Worm (Caenorhabditis elegans) whole organism, L3 larva: ENCODE measurements around the gene fkh-4.

ENCODE experiments used
- nhr-12 ChIP-seq: fragments of 150-350 bp; optimal IDR thresholded peaks from 2 replicates; lab custom pipeline; 2014; ENCODE audit warnings: missing biosample characterization, missing genetic modification characterization
- nhr-28 ChIP-seq: fragments of 150-350 bp; optimal IDR thresholded peaks from 2 replicates; lab custom pipeline; 2014; ENCODE audit warnings: missing biosample characterization, missing genetic modification characterization

DNA sequence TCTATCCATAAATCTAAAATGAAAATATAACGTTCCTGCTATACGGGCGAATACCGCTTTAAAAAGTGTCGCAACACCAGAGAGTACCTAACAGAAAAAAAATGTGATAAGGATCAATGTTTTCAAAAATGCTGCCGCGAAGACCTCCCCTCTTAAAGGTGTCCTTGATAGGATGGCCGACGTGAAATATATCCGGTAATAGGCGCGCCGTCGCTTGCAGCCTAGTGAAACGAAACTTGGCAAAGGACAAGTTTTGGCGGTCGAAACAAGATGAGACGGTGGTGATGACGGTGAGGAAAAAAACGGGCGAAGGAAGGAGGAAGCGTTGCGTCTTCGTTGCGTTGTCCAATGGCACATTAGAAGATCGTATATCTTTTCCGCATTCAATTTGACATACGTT is 39.8 kb downstream of the fkh-4 start:
- no peak for TF ChIP-seq nhr-28 (tag; lab: Kevin White, UChicago)
- TF ChIP-seq nhr-12 (tag; lab: Kevin White, UChicago), result no peak
